Comparison of ENCODE assay signal across 5 worm cellular contexts in genomic region chrIII:2100842-2101241, ce11.
TF ChIP-seq lines count a peak whose summit lies in the region.

No protein-coding gene starts in this region.

TF ChIP-seq in whole organism, L1 larva, 84 proteins besides CTCF, POLR2A, EP300 and RAD21 (continues in another document):
- TF ChIP-seq nhr-47 (tag; optimal IDR thresholded peaks at IDR 0.05; lab: Kevin White, UChicago) (peak; percentile 89), jun-1 (tag; optimal IDR thresholded peaks at IDR 0.05; lab: Kevin White, UChicago) (peak; percentile 71), lin-39 (tag; optimal IDR thresholded peaks at IDR 0.05; lab: Kevin White, UChicago) (no peak), sox-4 (tag; optimal IDR thresholded peaks at IDR 0.05; lab: Kevin White, UChicago) (no peak), ceh-63 (GFP tag; optimal IDR thresholded peaks at IDR 0.05; lab: Kevin White, UChicago) (no peak), zip-4 (GFP tag; optimal IDR thresholded peaks at IDR 0.05; lab: Kevin White, UChicago) (no peak), lin-13 (GFP tag; optimal IDR thresholded peaks at IDR 0.05; lab: Kevin White, UChicago) (peak; percentile 76), lin-35 (GFP tag; optimal IDR thresholded peaks at IDR 0.05; lab: Kevin White, UChicago) (peak; percentile 69 to 74), elt-3 (tag; optimal IDR thresholded peaks at IDR 0.05; lab: Kevin White, UChicago) (no peak), C16A3.4 (tag; optimal IDR thresholded peaks at IDR 0.05; lab: Kevin White, UChicago) (peak; percentile 54), mab-9 (GFP tag; IDR thresholded peaks at IDR 0.05; lab: Robert Waterston, UW) (peak; percentile 74), elt-2 (tag; optimal IDR thresholded peaks at IDR 0.05; lab: Kevin White, UChicago) (peak; percentile 2), mef-2 (tag; optimal IDR thresholded peaks at IDR 0.05; lab: Kevin White, UChicago) (peak; percentile 1), zag-1 (tag; optimal IDR thresholded peaks at IDR 0.05; lab: Kevin White, UChicago) (peak; percentile 34), lir-3 (tag; optimal IDR thresholded peaks at IDR 0.05; lab: Kevin White, UChicago; ENCODE audit: poor library complexity) (no peak), nhr-28 (tag; optimal IDR thresholded peaks at IDR 0.05; lab: Kevin White, UChicago) (no peak), egl-27 (tag; optimal IDR thresholded peaks at IDR 0.05; lab: Kevin White, UChicago) (peak in 1 of 2 experiments; percentile 53), nhr-20 (tag; optimal IDR thresholded peaks at IDR 0.05; lab: Kevin White, UChicago) (peak; percentile 61)

TF ChIP-seq in whole organism, L3 larva, 47 proteins besides CTCF, POLR2A, EP300 and RAD21 (continues in another document):
- TF ChIP-seq nhr-28 (tag; optimal IDR thresholded peaks at IDR 0.05; lab: Kevin White, UChicago) (no peak), nhr-25 (tag; optimal IDR thresholded peaks at IDR 0.05; lab: Kevin White, UChicago) (no peak), mdl-1 (tag; optimal IDR thresholded peaks at IDR 0.05; lab: Kevin White, UChicago) (no peak), daf-12 (tag; optimal IDR thresholded peaks at IDR 0.05; lab: Kevin White, UChicago) (no peak), snpc-4 (tag; optimal IDR thresholded peaks at IDR 0.05; lab: Kevin White, UChicago) (no peak), lin-15B (tag; optimal IDR thresholded peaks at IDR 0.05; lab: Kevin White, UChicago) (peak; percentile 56), unc-62 (GFP tag; optimal IDR thresholded peaks at IDR 0.05; lab: Kevin White, UChicago) (no peak), eor-1 (tag; optimal IDR thresholded peaks at IDR 0.05; lab: Kevin White, UChicago) (no peak), elt-2 (tag; optimal IDR thresholded peaks at IDR 0.05; lab: Kevin White, UChicago) (peak; percentile 54), ztf-4 (tag; optimal IDR thresholded peaks at IDR 0.05; lab: Kevin White, UChicago) (no peak), ceh-82 (tag; optimal IDR thresholded peaks at IDR 0.05; lab: Kevin White, UChicago) (peak; percentile 65), egl-5 (tag; optimal IDR thresholded peaks at IDR 0.05; lab: Kevin White, UChicago) (no peak), aly-2 (tag; optimal IDR thresholded peaks at IDR 0.05; lab: Kevin White, UChicago) (no peak), nhr-11 (tag; optimal IDR thresholded peaks at IDR 0.05; lab: Kevin White, UChicago) (no peak), skn-1 (tag; optimal IDR thresholded peaks at IDR 0.05; lab: Kevin White, UChicago) (no peak), hmg-11 (tag; optimal IDR thresholded peaks at IDR 0.05; lab: Kevin White, UChicago) (peak; percentile 97), lsy-12 (tag; optimal IDR thresholded peaks at IDR 0.05; lab: Kevin White, UChicago) (no peak), elt-1 (tag; optimal IDR thresholded peaks at IDR 0.05; lab: Kevin White, UChicago) (no peak), nhr-67 (tag; optimal IDR thresholded peaks at IDR 0.05; lab: Kevin White, UChicago) (no peak), nfya-1 (tag; optimal IDR thresholded peaks at IDR 0.05; lab: Kevin White, UChicago; ENCODE audit: insufficient read depth) (peak; percentile 98)

TF ChIP-seq in whole organism, early embryonic, 17 proteins besides CTCF, POLR2A, EP300 and RAD21:
- no peak for TF ChIP-seq flt-1 (GFP tag; IDR thresholded peaks at IDR 0.05; lab: Robert Waterston, UW)
- TF ChIP-seq tbx-11 (GFP tag; IDR thresholded peaks at IDR 0.05; lab: Robert Waterston, UW), result no peak
- TF ChIP-seq tra-4 (tag; optimal IDR thresholded peaks at IDR 0.05; lab: Kevin White, UChicago), result no peak
- TF ChIP-seq hmg-4 (GFP tag; optimal IDR thresholded peaks at IDR 0.05; lab: Kevin White, UChicago), result peak; percentile 31
- TF ChIP-seq hmbx-1 (tag; optimal IDR thresholded peaks at IDR 0.05; lab: Kevin White, UChicago), result no peak
- peak; percentile 4 for TF ChIP-seq ceh-36 (tag; optimal IDR thresholded peaks at IDR 0.05; lab: Kevin White, UChicago)
- peak; percentile 56 for TF ChIP-seq F13C5.2 (tag; optimal IDR thresholded peaks at IDR 0.05; lab: Kevin White, UChicago)
- TF ChIP-seq ama-1 (optimal IDR thresholded peaks at IDR 0.05; lab: Kevin White, UChicago), result no peak

TF ChIP-seq in whole organism, midembryonic, 9 proteins besides CTCF, POLR2A, EP300 and RAD21:
- peak; percentile 48 for TF ChIP-seq T22C8.4 (GFP tag; IDR thresholded peaks at IDR 0.05; lab: Robert Waterston, UW)
- no peak for TF ChIP-seq cog-1 (tag; optimal IDR thresholded peaks at IDR 0.05; lab: Kevin White, UChicago)
- TF ChIP-seq klf-2 (GFP tag; conservative IDR thresholded peaks at IDR 0.05; lab: Robert Waterston, UW), result no peak
- no peak for TF ChIP-seq ztf-29 (GFP tag; IDR thresholded peaks at IDR 0.05; lab: Robert Waterston, UW)
TF ChIP-seq in whole organism, midembryonic: peak in this region for 1.

TF ChIP-seq in whole organism, young adult, 124 proteins besides CTCF, POLR2A, EP300 and RAD21 (continues in another document):
- TF ChIP-seq T07F8.4 (tag; optimal IDR thresholded peaks at IDR 0.05; lab: Kevin White, UChicago) (no peak), zfh-2 (GFP tag; conservative IDR thresholded peaks at IDR 0.05; lab: Robert Waterston, UW) (peak; percentile 96), D2030.7 (GFP tag; IDR thresholded peaks at IDR 0.05; lab: Robert Waterston, UW) (no peak), ceh-27 (GFP tag; optimal IDR thresholded peaks at IDR 0.05; lab: Kevin White, UChicago) (peak; percentile 79), zim-3 (tag; optimal IDR thresholded peaks at IDR 0.05; lab: Kevin White, UChicago) (no peak), sea-2 (GFP tag; IDR thresholded peaks at IDR 0.05; lab: Robert Waterston, UW) (no peak), cebp-2 (GFP tag; IDR thresholded peaks at IDR 0.05; lab: Robert Waterston, UW) (no peak), let-526 (GFP tag; IDR thresholded peaks at IDR 0.05; lab: Robert Waterston, UW) (no peak), madf-3 (GFP tag; IDR thresholded peaks at IDR 0.05; lab: Robert Waterston, UW) (no peak), C06A6.2 (GFP tag; conservative IDR thresholded peaks at IDR 0.05; lab: Robert Waterston, UW) (no peak), bed-1 (GFP tag; IDR thresholded peaks at IDR 0.05; lab: Robert Waterston, UW) (no peak), nhr-27 (tag; optimal IDR thresholded peaks at IDR 0.05; lab: Kevin White, UChicago) (no peak), lir-1 (GFP tag; conservative IDR thresholded peaks at IDR 0.05; lab: Robert Waterston, UW) (no peak), rec-8 (tag; optimal IDR thresholded peaks at IDR 0.05; lab: Kevin White, UChicago) (no peak), madf-10 (tag; optimal IDR thresholded peaks at IDR 0.05; lab: Kevin White, UChicago) (peak; percentile 5), nhr-120 (GFP tag; IDR thresholded peaks at IDR 0.05; lab: Robert Waterston, UW) (no peak), hmg-20 (GFP tag; IDR thresholded peaks at IDR 0.05; lab: Robert Waterston, UW) (no peak), cebp-1 (GFP tag; IDR thresholded peaks at IDR 0.05; lab: Robert Waterston, UW) (no peak), cebp-1 (tag; optimal IDR thresholded peaks at IDR 0.05; lab: Kevin White, UChicago) (peak; percentile 63), nhr-90 (tag; optimal IDR thresholded peaks at IDR 0.05; lab: Kevin White, UChicago) (no peak), madf-8 (GFP tag; conservative IDR thresholded peaks at IDR 0.05; lab: Robert Waterston, UW) (no peak), tbp1 (GFP tag; optimal IDR thresholded peaks at IDR 0.05; lab: Kevin White, UChicago) (no peak), F57A8.1 (GFP tag; optimal IDR thresholded peaks at IDR 0.05; lab: Kevin White, UChicago) (no peak), lsl-1 (GFP tag; optimal IDR thresholded peaks at IDR 0.05; lab: Kevin White, UChicago) (no peak), ama-1 (optimal IDR thresholded peaks at IDR 0.05; lab: Kevin White, UChicago) (no peak), ama-1 (GFP tag; optimal IDR thresholded peaks at IDR 0.05; lab: Kevin White, UChicago) (no peak), egrh-3 (GFP tag; IDR thresholded peaks at IDR 0.05; lab: Robert Waterston, UW) (no peak; the same call in 1 of the 2 replicates), F23B12.7 (tag; optimal IDR thresholded peaks at IDR 0.05; lab: Kevin White, UChicago; ENCODE audit: insufficient read depth) (no peak), lin-40 (tag; optimal IDR thresholded peaks at IDR 0.05; lab: Kevin White, UChicago) (peak; percentile 63), K12H6.12 (tag; optimal IDR thresholded peaks at IDR 0.05; lab: Kevin White, UChicago) (peak; percentile 31), somi-1 (GFP tag; optimal IDR thresholded peaks at IDR 0.05; lab: Kevin White, UChicago) (no peak), ztf-6 (GFP tag; IDR thresholded peaks at IDR 0.05; lab: Robert Waterston, UW) (no peak), chd-7 (tag; optimal IDR thresholded peaks at IDR 0.05; lab: Kevin White, UChicago) (peak; percentile 75), gei-17 (GFP tag; optimal IDR thresholded peaks at IDR 0.05; lab: Kevin White, UChicago) (no peak), F52B5.7 (tag; optimal IDR thresholded peaks at IDR 0.05; lab: Kevin White, UChicago) (peak; percentile 25), hmg-1.2 (GFP tag; IDR thresholded peaks at IDR 0.05; lab: Robert Waterston, UW) (peak; percentile 97), dpl-1 (GFP tag; optimal IDR thresholded peaks at IDR 0.05; lab: Kevin White, UChicago) (no peak), athp-1 (tag; optimal IDR thresholded peaks at IDR 0.05; lab: Kevin White, UChicago) (no peak), mcd-1 (GFP tag; IDR thresholded peaks at IDR 0.05; lab: Robert Waterston, UW) (peak; percentile 75), aptf-3 (GFP tag; IDR thresholded peaks at IDR 0.05; lab: Robert Waterston, UW) (no peak), sptf-2 (GFP tag; optimal IDR thresholded peaks at IDR 0.05; lab: Kevin White, UChicago) (no peak), B0261.1 (tag; optimal IDR thresholded peaks at IDR 0.05; lab: Kevin White, UChicago) (no peak), ztf-18 (tag; optimal IDR thresholded peaks at IDR 0.05; lab: Kevin White, UChicago) (no peak), ceh-79 (tag; optimal IDR thresholded peaks at IDR 0.05; lab: Kevin White, UChicago) (no peak), egl-44 (GFP tag; IDR thresholded peaks at IDR 0.05; lab: Robert Waterston, UW) (no peak), ceh-100 (GFP tag; IDR thresholded peaks at IDR 0.05; lab: Robert Waterston, UW) (no peak), T26A5.8 (tag; optimal IDR thresholded peaks at IDR 0.05; lab: Kevin White, UChicago) (no peak), ekl-4 (GFP tag; IDR thresholded peaks at IDR 0.05; lab: Robert Waterston, UW) (0 out of 2 replicates have a peak, but pooled peaks have one; percentile 31), F33H1.4 (GFP tag; IDR thresholded peaks at IDR 0.05; lab: Robert Waterston, UW) (no peak; the same call in 1 of the 2 replicates), snpc-4 (GFP tag; optimal IDR thresholded peaks at IDR 0.05; lab: Kevin White, UChicago) (no peak), snpc-4 (tag; optimal IDR thresholded peaks at IDR 0.05; lab: Kevin White, UChicago) (peak in 2 of 4 experiments; percentile 9 to 33), B0336.3 (GFP tag; IDR thresholded peaks at IDR 0.05; lab: Robert Waterston, UW) (no peak)

Comparison
In these comparisons a context has a peak if more than half of its experiments do, and no peak if none do; other contexts are left out.
1. Of the 8 proteins assayed by ChIP-seq in both whole organism, young adult and whole organism, L1 larva: peak only in whole organism, young adult: none; only in whole organism, L1 larva: dpl-1, efl-1 and nhr-90; in both: none; in neither: 3; mixed calls (peak in some experiments, not most) for 2.